Worm (Caenorhabditis elegans) whole organism, L1 larva: ENCODE data around the gene mrpl-50.

Experiments used
- egl-27 ChIP-seq, 2 experiments: fragments of 150-350 bp in 1 of 2; sonication (generic microtip); optimal IDR thresholded peaks; 3 replicates each; lab custom pipeline; 2017 to 2018; ENCODE audit warnings: missing biosample characterization in 2 of 2, missing genetic modification characterization in 2 of 2, missing genetic modification reagents in 2 of 2
- lin-13 ChIP-seq: fragments of 150-350 bp; optimal IDR thresholded peaks from 2 replicates; lab custom pipeline; 2014; ENCODE audit warnings: missing biosample characterization, missing genetic modification reagents, missing genetic modification characterization
- mdl-1 ChIP-seq, 2 experiments: fragments of 150-350 bp; optimal IDR thresholded peaks; 2 replicates each; lab custom pipeline; 2014 to 2017; ENCODE audit warnings: missing biosample characterization in 2 of 2, missing genetic modification characterization in 2 of 2, inconsistent platforms in 1 of 2
- nhr-237 ChIP-seq: fragments of 150-350 bp; optimal IDR thresholded peaks from 2 replicates; lab custom pipeline; 2014; ENCODE audit warnings: missing biosample characterization, missing genetic modification characterization
- nhr-28 ChIP-seq: fragments of 150-350 bp; optimal IDR thresholded peaks from 2 replicates; lab custom pipeline; 2014; ENCODE audit warnings: missing biosample characterization, missing genetic modification characterization
- nhr-71 ChIP-seq: sonication (generic microtip); optimal IDR thresholded peaks from 2 replicates; lab custom pipeline; 2016; ENCODE audit warnings: mild to moderate bottlenecking, missing genetic modification characterization, moderate library complexity, missing compliant biosample characterization
- nhr-85 ChIP-seq: sonication (generic microtip); peaks from one replicate; lab custom pipeline; 2016; ENCODE audit warnings: missing genetic modification characterization, inconsistent platforms, missing compliant biosample characterization
- pax-3 ChIP-seq: fragments of 200-800 bp; sonication (Bioruptor generic); optimal IDR thresholded peaks from 2 replicates; lab custom pipeline; 2018; ENCODE audit warnings: mild to moderate bottlenecking, missing genetic modification characterization, moderate library complexity, missing compliant biosample characterization
- snpc-4 ChIP-seq: fragments of 150-350 bp; optimal IDR thresholded peaks from 2 replicates; lab custom pipeline; 2014; ENCODE audit warnings: missing biosample characterization, missing genetic modification characterization
- swsn-7 ChIP-seq: sonication (generic microtip); optimal IDR thresholded peaks from 2 replicates; lab custom pipeline; 2016; ENCODE audit warnings: missing genetic modification characterization, missing compliant biosample characterization
- unc-62 ChIP-seq: fragments of 150-350 bp; optimal IDR thresholded peaks from 2 replicates; lab custom pipeline; 2014; ENCODE audit warnings: missing biosample characterization, missing genetic modification reagents, missing genetic modification characterization
- zip-4 ChIP-seq: fragments of 200-800 bp; sonication (Bioruptor generic); optimal IDR thresholded peaks from 2 replicates; lab custom pipeline; 2018; ENCODE audit warnings: mild to moderate bottlenecking, missing genetic modification characterization, moderate library complexity, missing compliant biosample characterization
- ztf-11 ChIP-seq, 2 experiments: sonication (generic microtip); optimal IDR thresholded peaks; 2 replicates each; lab custom pipeline; 2016 to 2017; ENCODE audit warnings: missing genetic modification characterization in 2 of 2, missing biosample characterization in 1 of 2, missing compliant biosample characterization in 1 of 2

DNA sequence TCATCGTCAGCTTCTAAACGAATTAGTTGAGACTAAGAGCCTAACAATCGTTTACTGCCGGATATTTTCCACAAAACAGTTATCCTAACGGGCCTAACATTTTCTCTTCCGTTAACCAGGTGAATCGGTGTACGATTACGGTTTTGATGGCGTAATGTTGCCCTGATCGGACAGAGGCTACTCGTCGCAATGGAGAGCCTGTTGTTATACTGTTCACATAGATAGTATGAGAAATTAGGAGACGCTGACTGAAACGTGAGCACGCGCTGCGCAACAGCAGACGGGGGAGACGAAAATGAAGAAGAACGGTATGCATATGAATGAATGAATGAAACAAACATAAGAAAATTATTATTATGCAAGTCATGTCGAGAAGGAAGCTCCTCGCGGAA lies 30.3 kb upstream of the mrpl-50 start:
- TF ChIP-seq swsn-7 (tag; lab: Kevin White, UChicago) (no peak), pax-3 (no peak), mdl-1 (tag; optimal IDR thresholded peaks at IDR 0.05; lab: Kevin White, UChicago) (no peak), egl-27 (tag; optimal IDR thresholded peaks at IDR 0.05; lab: Kevin White, UChicago) (no peak), nhr-28 (tag; lab: Kevin White, UChicago) (no peak), lin-13 (GFP tag; lab: Kevin White, UChicago) (no peak), nhr-71 (tag; lab: Kevin White, UChicago) (no peak), ztf-11 (tag; optimal IDR thresholded peaks at IDR 0.05; lab: Kevin White, UChicago) (no peak), snpc-4 (tag; lab: Kevin White, UChicago) (no peak), nhr-85 (tag; lab: Kevin White, UChicago) (no peak), nhr-237 (tag; lab: Kevin White, UChicago) (no peak), zip-4 (GFP tag; lab: Kevin White, UChicago) (no peak), unc-62 (GFP tag; lab: Kevin White, UChicago) (no peak)
